Fruit fly (Drosophila melanogaster) S2 (cell line): ENCODE measurements around the gene Lim3.

Source experiments
- CG8478 ChIP-seq: fragments of >200 bp; optimal IDR thresholded peaks from 2 replicates; lab custom pipeline; 2018
- CTCF ChIP-seq, 2 experiments: fragments of >200 bp; optimal IDR thresholded peaks; 2 replicates each; lab custom pipeline; 2018

dm6 chr2L:19146047-19146446 lies 37.8 kb upstream of the Lim3 start:
- TF ChIP-seq CTCF (optimal IDR thresholded peaks at IDR 0.05; lab: Kevin White, UChicago) (no peak), CG8478 (lab: Kevin White, UChicago) (no peak)
